Worm (Caenorhabditis elegans): ENCODE results near the gene T04B8.1.

DNA sequence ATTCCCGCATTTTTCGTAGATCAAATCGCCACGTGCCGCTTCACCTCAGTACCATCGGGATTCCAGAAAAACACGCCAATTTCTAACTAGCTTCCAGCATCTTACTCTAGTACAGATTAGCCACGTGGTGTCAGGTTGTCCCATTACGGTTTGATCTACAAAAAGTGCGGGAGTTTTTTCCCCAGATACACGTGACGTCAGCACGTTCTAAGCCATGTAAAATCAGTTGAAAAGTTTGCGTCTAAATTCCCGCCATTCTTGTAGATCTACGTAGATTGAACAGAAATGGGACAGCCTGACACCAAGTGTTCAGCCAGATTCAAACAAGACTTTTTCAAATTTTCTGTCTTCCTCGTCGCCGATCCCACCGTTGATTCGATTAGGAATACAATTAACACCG lies 44.5 kb downstream of the T04B8.1 start, which contains the start of gene T02H6.9:
- TF ChIP-seq unc-130 (tag; optimal IDR thresholded peaks at IDR 0.05) (no peak), nhr-237 (tag; optimal IDR thresholded peaks at IDR 0.05) (no peak), ztf-4 (tag; optimal IDR thresholded peaks at IDR 0.05) (no peak)
